Worm (Caenorhabditis elegans) whole organism, L3 larva: ENCODE data around the gene F21C10.7.

ENCODE experiments used
- R02D3.7 ChIP-seq: fragments of 150-350 bp; optimal IDR thresholded peaks from 2 replicates; lab custom pipeline; 2014; ENCODE audit warnings: missing biosample characterization, missing genetic modification characterization
- ama-1 ChIP-seq: fragments of 150-350 bp; optimal IDR thresholded peaks from 2 replicates; lab custom pipeline; 2018
- ceh-28 ChIP-seq: fragments of 150-350 bp; optimal IDR thresholded peaks from 2 replicates; lab custom pipeline; 2014; ENCODE audit warnings: missing biosample characterization, missing genetic modification reagents, missing genetic modification characterization
- ceh-9 ChIP-seq: sonication (generic microtip); optimal IDR thresholded peaks from 2 replicates; lab custom pipeline; 2018; ENCODE audit warnings: missing biosample characterization, missing genetic modification characterization
- egl-27 ChIP-seq: sonication (generic microtip); optimal IDR thresholded peaks from 4 replicates; lab custom pipeline; 2017; ENCODE audit warnings: missing biosample characterization, missing genetic modification reagents, missing genetic modification characterization
- egl-5 ChIP-seq: fragments of 150-350 bp; optimal IDR thresholded peaks from 2 replicates; lab custom pipeline; 2017; ENCODE audit warnings: missing biosample characterization, missing genetic modification reagents, missing genetic modification characterization, inconsistent platforms
- elt-1 ChIP-seq: fragments of 150-350 bp; optimal IDR thresholded peaks from 2 replicates; lab custom pipeline; 2014; ENCODE audit warnings: missing biosample characterization, missing genetic modification characterization
- elt-2 ChIP-seq: sonication (generic microtip); optimal IDR thresholded peaks from 2 replicates; lab custom pipeline; 2016; ENCODE audit warnings: missing genetic modification reagents, mild to moderate bottlenecking, missing genetic modification characterization, missing compliant biosample characterization
- elt-3 ChIP-seq, 3 experiments: fragments of 150-350 bp in 1 of 3; sonication (generic microtip) in 2 of 3; optimal IDR thresholded peaks; 2 replicates in 2 of 3; 4 replicates in 1 of 3; lab custom pipeline; 2014 to 2017; ENCODE audit warnings: missing biosample characterization in 3 of 3, missing genetic modification characterization in 3 of 3
- eor-1 ChIP-seq, 2 experiments: fragments of 150-350 bp; optimal IDR thresholded peaks; 2 replicates each; lab custom pipeline; 2014 to 2018; ENCODE audit warnings: missing biosample characterization in 2 of 2, missing genetic modification characterization in 2 of 2
- fkh-10 ChIP-seq: sonication (generic microtip); optimal IDR thresholded peaks from 2 replicates; lab custom pipeline; 2017; ENCODE audit warnings: missing biosample characterization, missing genetic modification reagents, missing genetic modification characterization
- fkh-2 ChIP-seq: fragments of 150-350 bp; optimal IDR thresholded peaks from 2 replicates; lab custom pipeline; 2014; ENCODE audit warnings: missing biosample characterization, missing genetic modification reagents, missing genetic modification characterization
- hmg-11 ChIP-seq: sonication (generic microtip); optimal IDR thresholded peaks from 2 replicates; lab custom pipeline; 2016; ENCODE audit warnings: missing genetic modification characterization, missing compliant biosample characterization
- lin-15B ChIP-seq: fragments of 150-350 bp; optimal IDR thresholded peaks from 2 replicates; lab custom pipeline; 2014; ENCODE audit warnings: missing biosample characterization, missing genetic modification characterization
- lin-39 ChIP-seq: fragments of 150-350 bp; optimal IDR thresholded peaks from 2 replicates; lab custom pipeline; 2018; ENCODE audit warnings: missing biosample characterization, missing genetic modification reagents, missing genetic modification characterization
- nhr-11 ChIP-seq: fragments of 150-350 bp; optimal IDR thresholded peaks from 2 replicates; lab custom pipeline; 2014; ENCODE audit warnings: missing biosample characterization, missing genetic modification characterization
- nhr-12 ChIP-seq: fragments of 150-350 bp; optimal IDR thresholded peaks from 2 replicates; lab custom pipeline; 2014; ENCODE audit warnings: missing biosample characterization, missing genetic modification characterization
- nhr-23 ChIP-seq: fragments of 150-350 bp; optimal IDR thresholded peaks from 2 replicates; lab custom pipeline; 2014; ENCODE audit warnings: missing biosample characterization, missing genetic modification reagents, missing genetic modification characterization
- nhr-237 ChIP-seq: fragments of 150-350 bp; optimal IDR thresholded peaks from 2 replicates; lab custom pipeline; 2014; ENCODE audit warnings: missing biosample characterization, missing genetic modification characterization
- nhr-25 ChIP-seq: sonication (generic microtip); optimal IDR thresholded peaks from 2 replicates; lab custom pipeline; 2017; ENCODE audit warnings: missing biosample characterization, missing genetic modification characterization
- nhr-28 ChIP-seq: fragments of 150-350 bp; optimal IDR thresholded peaks from 2 replicates; lab custom pipeline; 2014; ENCODE audit warnings: missing biosample characterization, missing genetic modification characterization
- nhr-43 ChIP-seq: sonication (generic microtip); optimal IDR thresholded peaks from 2 replicates; lab custom pipeline; 2016; ENCODE audit warnings: mild to moderate bottlenecking, missing genetic modification characterization, missing compliant biosample characterization; ENCODE audit not compliant: poor library complexity, severe bottlenecking
- nhr-76 ChIP-seq: fragments of 150-350 bp; sonication (generic microtip); optimal IDR thresholded peaks from 5 replicates; lab custom pipeline; 2014; ENCODE audit warnings: missing biosample characterization, missing genetic modification characterization
- nhr-77 ChIP-seq: fragments of 150-350 bp; optimal IDR thresholded peaks from 2 replicates; lab custom pipeline; 2014; ENCODE audit warnings: missing biosample characterization, missing genetic modification characterization
- pha-4 ChIP-seq: fragments of 150-350 bp; optimal IDR thresholded peaks from 2 replicates; lab custom pipeline; 2014; ENCODE audit warnings: missing biosample characterization, missing genetic modification reagents, missing genetic modification characterization
- sea-2 ChIP-seq: fragments of 150-350 bp; sonication (generic microtip); optimal IDR thresholded peaks from 4 replicates; lab custom pipeline; 2014; ENCODE audit warnings: missing biosample characterization, missing genetic modification reagents, missing genetic modification characterization
- snpc-4 ChIP-seq: fragments of 150-350 bp; optimal IDR thresholded peaks from 2 replicates; lab custom pipeline; 2014; ENCODE audit warnings: missing biosample characterization, missing genetic modification characterization
- tbx-2 ChIP-seq: sonication (generic microtip); optimal IDR thresholded peaks from 2 replicates; lab custom pipeline; 2016; ENCODE audit warnings: mild to moderate bottlenecking, missing genetic modification characterization, missing compliant biosample characterization
- unc-39 ChIP-seq: sonication (generic microtip); optimal IDR thresholded peaks from 4 replicates; lab custom pipeline; 2017; ENCODE audit warnings: missing biosample characterization, missing genetic modification characterization
- unc-62 ChIP-seq: fragments of 150-350 bp; sonication (generic microtip); optimal IDR thresholded peaks from 4 replicates; lab custom pipeline; 2014; ENCODE audit warnings: missing biosample characterization, missing genetic modification reagents, missing genetic modification characterization
- ztf-11 ChIP-seq: fragments of 150-350 bp; optimal IDR thresholded peaks from 2 replicates; lab custom pipeline; 2014; ENCODE audit warnings: missing biosample characterization, missing genetic modification characterization
- ztf-4 ChIP-seq: fragments of 150-350 bp; optimal IDR thresholded peaks from 2 replicates; lab custom pipeline; 2014; ENCODE audit warnings: missing biosample characterization, missing genetic modification characterization

The F21C10.7 gene

ce11 chrV:9096674-9097073 lies 15.9 kb upstream of the F21C10.7 start:
- TF ChIP-seq unc-62 (GFP tag; lab: Kevin White, UChicago) = no peak
- TF ChIP-seq ama-1 (lab: Kevin White, UChicago) = peak; percentile 55
- TF ChIP-seq lin-39 (tag; lab: Kevin White, UChicago) = peak; percentile 20

DNA sequence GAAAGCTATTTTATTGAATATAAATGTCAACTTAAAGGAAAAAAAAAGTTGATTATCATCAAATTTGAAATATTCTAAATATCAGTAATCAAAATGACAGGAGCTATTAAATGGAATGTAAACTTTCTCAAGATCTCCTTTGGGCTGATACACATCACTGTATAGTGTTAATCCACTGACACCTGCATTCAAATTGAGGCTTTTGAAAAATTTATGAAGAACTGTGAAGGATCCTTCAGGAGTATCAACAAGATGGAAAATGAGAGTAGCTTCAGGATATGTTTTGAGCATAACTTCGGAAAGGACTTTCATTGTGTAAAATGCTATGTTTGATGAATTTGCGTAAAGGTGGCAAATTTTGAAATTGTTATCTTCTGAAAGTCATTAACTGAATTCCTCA lies 15.4 kb upstream of the F21C10.7 start:
- TF ChIP-seq ama-1 (lab: Kevin White, UChicago) (no peak), nhr-76 (tag; lab: Kevin White, UChicago) (no peak), nhr-12 (tag; lab: Kevin White, UChicago) (no peak), lin-15B (no peak), ceh-28 (tag; lab: Kevin White, UChicago) (no peak), unc-39 (tag; lab: Kevin White, UChicago) (no peak)

DNA sequence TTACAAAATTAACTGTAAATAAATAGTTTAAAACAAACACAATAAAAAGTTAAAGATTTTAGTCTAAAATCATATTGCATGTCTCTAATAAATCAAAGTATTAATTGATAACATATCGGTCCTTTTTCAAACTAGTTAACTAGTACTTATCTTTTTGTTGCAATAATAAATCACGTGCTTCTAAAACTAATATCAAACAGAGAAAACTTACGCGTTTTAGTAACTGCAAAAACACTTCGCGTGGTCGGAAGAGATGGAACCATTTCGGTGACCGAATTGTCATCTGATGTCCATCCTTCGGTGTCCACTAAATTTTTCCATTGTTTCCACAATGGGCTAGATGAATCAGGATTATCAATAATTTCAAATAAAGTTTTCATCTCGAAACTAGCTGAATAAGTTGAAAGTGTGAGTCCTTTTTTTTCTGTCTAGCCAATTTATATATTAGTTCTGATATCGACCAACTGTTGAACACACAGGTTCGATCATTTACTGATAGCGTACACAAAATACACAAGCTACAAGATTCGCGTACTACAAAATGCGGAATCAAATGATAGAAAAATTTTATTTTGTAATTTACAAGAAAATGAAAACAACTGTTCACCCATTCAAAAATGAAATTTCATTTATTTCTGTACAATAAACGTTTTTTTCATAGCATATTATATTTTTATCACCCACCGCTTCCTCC lies 14.1 kb upstream of the F21C10.7 start, which contains the start of gene F21C10.9:
TSS of gene F21C10.9 (minus strand) at position 417 of the 694 bp plus-strand sequence.
- TF ChIP-seq elt-3 (tag; optimal IDR thresholded peaks at IDR 0.05; lab: Kevin White, UChicago) = no peak
- TF ChIP-seq ztf-11 = no peak
- TF ChIP-seq pha-4 (tag; lab: Kevin White, UChicago) = peak; percentile 12
- no peak for TF ChIP-seq fkh-10 (GFP tag; lab: Kevin White, UChicago)
- TF ChIP-seq elt-2 (tag; lab: Kevin White, UChicago) = peak; percentile 25
- TF ChIP-seq ceh-28 (tag; lab: Kevin White, UChicago) = no peak
- no peak for TF ChIP-seq R02D3.7 (tag; lab: Kevin White, UChicago)
- TF ChIP-seq, all 47 proteins: peak for 2

DNA sequence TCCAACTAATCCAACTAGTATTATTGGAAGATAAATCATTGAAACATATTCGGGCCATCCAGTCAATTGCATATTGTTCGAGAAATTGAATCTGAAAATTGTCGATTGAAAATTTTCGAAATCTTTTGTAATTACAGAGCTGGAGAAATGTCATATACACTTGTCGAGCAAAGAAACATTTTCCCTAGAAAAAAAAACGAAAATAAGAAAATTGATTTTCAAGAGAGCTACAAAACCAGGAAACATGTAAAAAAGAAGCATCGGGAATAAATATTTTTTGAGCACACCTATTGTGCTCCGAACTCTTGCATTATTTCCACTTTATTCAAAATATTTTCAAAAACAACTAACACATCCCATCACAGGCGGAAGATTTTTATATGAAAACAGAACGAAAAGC lies 11.5 kb upstream of the F21C10.7 start, which contains the start of gene frpr-6:
TSS of gene frpr-6 (minus strand) at position 101 of the 400 bp plus-strand sequence.
- no peak for TF ChIP-seq nhr-28 (tag; lab: Kevin White, UChicago)
- TF ChIP-seq sea-2 = no peak
- TF ChIP-seq nhr-25 (tag; lab: Kevin White, UChicago) = no peak
- no peak for TF ChIP-seq ceh-9 (tag; lab: Kevin White, UChicago)
- TF ChIP-seq lin-39 (tag; lab: Kevin White, UChicago) = no peak
- no peak for TF ChIP-seq nhr-237 (tag; lab: Kevin White, UChicago)
- TF ChIP-seq hmg-11 (tag; lab: Kevin White, UChicago) = no peak
- TF ChIP-seq eor-1 (tag; optimal IDR thresholded peaks at IDR 0.05; lab: Kevin White, UChicago) = no peak
- TF ChIP-seq tbx-2 (tag; lab: Kevin White, UChicago) = no peak
- TF ChIP-seq egl-27 (tag; lab: Kevin White, UChicago) = no peak
- TF ChIP-seq nhr-23 (tag; lab: Kevin White, UChicago) = no peak
- no peak for TF ChIP-seq ztf-4 (tag; lab: Kevin White, UChicago)
- TF ChIP-seq fkh-2 (tag; lab: Kevin White, UChicago) = no peak
- TF ChIP-seq nhr-11 (tag; lab: Kevin White, UChicago) = no peak
- no peak for TF ChIP-seq snpc-4
- no peak for TF ChIP-seq nhr-77 (tag; lab: Kevin White, UChicago)

DNA sequence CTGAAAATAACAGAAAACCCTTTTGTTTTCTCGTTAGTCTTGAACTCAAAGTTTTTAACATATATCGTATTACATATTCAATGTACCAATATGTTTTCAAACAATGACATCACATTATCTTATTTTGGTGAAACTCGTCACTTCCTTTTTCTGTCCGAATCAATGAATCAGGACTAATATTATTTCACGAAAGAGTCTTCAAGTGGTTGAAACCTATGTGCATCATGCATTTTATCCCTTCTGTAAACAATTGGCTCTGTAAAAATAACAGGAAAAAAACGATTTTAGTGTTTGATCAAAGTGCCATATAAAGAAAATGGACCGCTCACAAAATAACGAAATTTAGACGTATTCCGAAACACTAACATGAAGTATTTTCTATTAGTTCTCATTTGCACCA lies 4.3 kb upstream of the F21C10.7 start, which contains the start of gene F21C10.18:
TSS of gene F21C10.18 (plus strand) at position 301 of the 400 bp plus-strand sequence.
- no peak for TF ChIP-seq nhr-43 (tag; lab: Kevin White, UChicago)
- TF ChIP-seq sea-2 = no peak
- TF ChIP-seq elt-1 (tag; lab: Kevin White, UChicago) = no peak
- no peak for TF ChIP-seq lin-39 (tag; lab: Kevin White, UChicago)
- TF ChIP-seq egl-5 (tag; lab: Kevin White, UChicago) = no peak

ce11 chrV:9109281-9109680 lies 3.3 kb upstream of the F21C10.7 start, which contains the start of gene pqn-31:
Gene pqn-31 (plus strand): TSS chrV:9109581.
- TF ChIP-seq fkh-2 (tag; lab: Kevin White, UChicago) (no peak), pha-4 (tag; lab: Kevin White, UChicago) (peak; percentile 37)
